Fruit fly (Drosophila melanogaster): Measurements from ENCODE around the gene mei-P26.

- no peak for TF ChIP-seq CTCF (optimal IDR thresholded peaks at IDR 0.05)
- no peak for TF ChIP-seq CG8478 (optimal IDR thresholded peaks at IDR 0.05)
Measured at dm6 chrX:9214576-9214975, 51.5 kb downstream of the mei-P26 start, which contains the start of gene Obp8a.
